Fruit fly (Drosophila melanogaster) whole organism, embryonic: ENCODE measurements around the gene CG10132.

Source experiments
- CG10147 ChIP-seq: fragments of 200-800 bp; sonication (Bioruptor generic); optimal IDR thresholded peaks from 2 replicates; lab custom pipeline; 2019; ENCODE audit warnings: missing biosample characterization, mild to moderate bottlenecking, missing genetic modification characterization, moderate library complexity
- CG10267 ChIP-seq: fragments of 200-800 bp; sonication (Bioruptor generic); optimal IDR thresholded peaks from 2 replicates; lab custom pipeline; 2018; ENCODE audit warnings: missing biosample characterization, mild to moderate bottlenecking, missing genetic modification characterization, moderate library complexity
- CG10366 ChIP-seq: fragments of 200-800 bp; sonication (Bioruptor generic); IDR thresholded peaks from 2 replicates; pipeline ENCODE4 v1.3.6; 2022; ENCODE audit warnings: missing biosample characterization, missing genetic modification characterization
- CG10979 ChIP-seq: fragments of 200-800 bp; sonication (Bioruptor generic); optimal IDR thresholded peaks from 2 replicates; lab custom pipeline; 2018; ENCODE audit warnings: missing biosample characterization, mild to moderate bottlenecking, missing genetic modification characterization, moderate library complexity
- CG12071 ChIP-seq: fragments of 200-800 bp; sonication (Bioruptor generic); optimal IDR thresholded peaks from 3 replicates; lab custom pipeline; 2018; ENCODE audit warnings: missing biosample characterization, mild to moderate bottlenecking, missing genetic modification characterization
- CG12299 ChIP-seq: fragments of 200-800 bp; sonication (Bioruptor generic); optimal IDR thresholded peaks from 2 replicates; lab custom pipeline; 2018; ENCODE audit warnings: missing biosample characterization, mild to moderate bottlenecking, missing genetic modification characterization
- CG12942 ChIP-seq: fragments of 200-800 bp; sonication (Bioruptor generic); optimal IDR thresholded peaks from 3 replicates; lab custom pipeline; 2016; ENCODE audit warnings: missing biosample characterization, missing genetic modification characterization
- CG13287 ChIP-seq: fragments of 200-800 bp; sonication (Bioruptor generic); IDR thresholded peaks from 2 replicates; pipeline ENCODE4 v1.3.6; 2022; ENCODE audit warnings: missing biosample characterization, missing genetic modification characterization; ENCODE audit not compliant: partially characterized antibody
- CG14050 ChIP-seq: fragments of 200-800 bp; sonication (Bioruptor generic); IDR thresholded peaks from 3 replicates; pipeline ENCODE4 v1.3.6; 2022; ENCODE audit warnings: missing biosample characterization, missing genetic modification characterization
- CG14441 ChIP-seq: fragments of 200-800 bp; sonication (Bioruptor generic); IDR thresholded peaks from 2 replicates; pipeline ENCODE4 v1.3.6; 2022; ENCODE audit warnings: missing biosample characterization, missing genetic modification characterization
- CG15011 ChIP-seq: fragments of 200-800 bp; sonication (Bioruptor generic); optimal IDR thresholded peaks from 3 replicates; lab custom pipeline; 2018; ENCODE audit warnings: missing biosample characterization, mild to moderate bottlenecking, missing genetic modification characterization
- CG17568 ChIP-seq: fragments of 200-800 bp; sonication (Bioruptor generic); optimal IDR thresholded peaks from 2 replicates; lab custom pipeline; 2018; ENCODE audit warnings: missing biosample characterization, mild to moderate bottlenecking, missing genetic modification characterization, moderate library complexity
- CG1832 ChIP-seq: fragments of 200-800 bp; sonication (Bioruptor generic); optimal IDR thresholded peaks from 2 replicates; lab custom pipeline; 2017; ENCODE audit warnings: missing biosample characterization, mild to moderate bottlenecking, missing genetic modification characterization, inconsistent platforms
- CG3065 ChIP-seq: fragments of 200-800 bp; sonication (Bioruptor generic); optimal IDR thresholded peaks from 2 replicates; lab custom pipeline; 2016; ENCODE audit warnings: missing biosample characterization, missing genetic modification characterization
- CG4617 ChIP-seq: fragments of 200-800 bp; sonication (Bioruptor generic); optimal IDR thresholded peaks from 3 replicates; lab custom pipeline; 2016; ENCODE audit warnings: missing biosample characterization, missing genetic modification characterization, borderline replicate concordance
- CG4707 ChIP-seq: fragments of 200-800 bp; sonication (Bioruptor generic); optimal IDR thresholded peaks from 2 replicates; lab custom pipeline; 2018; ENCODE audit warnings: missing biosample characterization, mild to moderate bottlenecking, missing genetic modification characterization, moderate library complexity
- CG7963 ChIP-seq: fragments of 200-800 bp; sonication (Bioruptor generic); IDR thresholded peaks from 3 replicates; pipeline ENCODE4 v1.3.6; 2022; ENCODE audit warnings: missing biosample characterization, missing genetic modification characterization; ENCODE audit not compliant: partially characterized antibody
- CG8478 ChIP-seq: fragments of >200 bp; optimal IDR thresholded peaks from 2 replicates; lab custom pipeline; 2018
- E2f2 ChIP-seq: fragments of 200-800 bp; sonication (Bioruptor generic); IDR thresholded peaks from 2 replicates; pipeline ENCODE4 v1.3.6; 2022; ENCODE audit warnings: missing biosample characterization, missing genetic modification characterization
- ERR ChIP-seq: fragments of 200-800 bp; sonication (Bioruptor generic); optimal IDR thresholded peaks from 2 replicates; lab custom pipeline; 2016; ENCODE audit warnings: missing biosample characterization, missing genetic modification characterization
- Elba2 ChIP-seq: fragments of 200-800 bp; sonication (Bioruptor generic); optimal IDR thresholded peaks from 3 replicates; lab custom pipeline; 2016; ENCODE audit warnings: missing biosample characterization, missing genetic modification characterization
- Fer1 ChIP-seq: fragments of 200-800 bp; sonication (Bioruptor generic); optimal IDR thresholded peaks from 2 replicates; lab custom pipeline; 2017; ENCODE audit warnings: missing biosample characterization, mild to moderate bottlenecking, missing genetic modification characterization
- Hand ChIP-seq: fragments of 200-800 bp; sonication (Bioruptor generic); optimal IDR thresholded peaks from 2 replicates; lab custom pipeline; 2017; ENCODE audit warnings: mild to moderate bottlenecking, missing biosample characterization, missing genetic modification reagents, missing genetic modification characterization
- Hey ChIP-seq: fragments of 200-800 bp; sonication (Bioruptor generic); optimal IDR thresholded peaks from 3 replicates; lab custom pipeline; 2018; ENCODE audit warnings: missing biosample characterization, mild to moderate bottlenecking, missing genetic modification characterization
- Hr78 ChIP-seq, 2 experiments: fragments of 200-800 bp in 1 of 2; fragments of >200 bp in 1 of 2; sonication (Bioruptor generic) in 1 of 2; optimal IDR thresholded peaks; 2 replicates each; lab custom pipeline; 2017 to 2019; ENCODE audit warnings: missing biosample characterization in 2 of 2, missing genetic modification characterization in 2 of 2, mild to moderate bottlenecking in 1 of 2, moderate library complexity in 1 of 2
- Max ChIP-seq: fragments of 200-800 bp; sonication (Bioruptor generic); optimal IDR thresholded peaks from 2 replicates; lab custom pipeline; 2016; ENCODE audit warnings: missing biosample characterization, mild to moderate bottlenecking, missing genetic modification characterization
- NC2β ChIP-seq: fragments of 200-800 bp; sonication (Bioruptor generic); optimal IDR thresholded peaks from 2 replicates; lab custom pipeline; 2016; ENCODE audit warnings: missing biosample characterization, missing genetic modification characterization
- Pdp1 ChIP-seq, 2 experiments: fragments of 200-800 bp; sonication (Bioruptor generic); optimal IDR thresholded peaks; 3 replicates each; lab custom pipeline; 2016; ENCODE audit warnings: missing biosample characterization in 2 of 2, missing genetic modification characterization in 2 of 2, mild to moderate bottlenecking in 1 of 2, moderate library complexity in 1 of 2
- Scr ChIP-seq: fragments of 200-800 bp; sonication (Bioruptor generic); IDR thresholded peaks from 2 replicates; pipeline ENCODE4 v1.3.6; 2022; ENCODE audit warnings: missing biosample characterization, missing genetic modification characterization; ENCODE audit not compliant: partially characterized antibody
- Tbp ChIP-seq: fragments of >200 bp; optimal IDR thresholded peaks from 2 replicates; lab custom pipeline; 2018; ENCODE audit warnings: missing biosample characterization, missing genetic modification characterization
- abd-A ChIP-seq: fragments of 200-800 bp; sonication (Bioruptor generic); optimal IDR thresholded peaks from 3 replicates; lab custom pipeline; 2019; ENCODE audit warnings: missing biosample characterization, mild to moderate bottlenecking, missing genetic modification characterization, moderate library complexity
- amos ChIP-seq: fragments of 200-800 bp; sonication (Bioruptor generic); IDR thresholded peaks from 2 replicates; pipeline ENCODE4 v1.3.6; 2022; ENCODE audit warnings: missing biosample characterization, missing genetic modification characterization; ENCODE audit not compliant: partially characterized antibody
- bab2 ChIP-seq: fragments of 200-800 bp; sonication (Bioruptor generic); optimal IDR thresholded peaks from 2 replicates; lab custom pipeline; 2016; ENCODE audit warnings: missing biosample characterization, missing genetic modification characterization
- br ChIP-seq: fragments of >200 bp; optimal IDR thresholded peaks from 2 replicates; lab custom pipeline; 2017
- dmrt11E ChIP-seq: fragments of 200-800 bp; sonication (Bioruptor generic); optimal IDR thresholded peaks from 3 replicates; lab custom pipeline; 2018; ENCODE audit warnings: missing biosample characterization, mild to moderate bottlenecking, missing genetic modification characterization, moderate library complexity
- exex ChIP-seq: fragments of 200-800 bp; sonication (Bioruptor generic); optimal IDR thresholded peaks from 4 replicates; lab custom pipeline; 2018; ENCODE audit warnings: missing biosample characterization, mild to moderate bottlenecking, missing genetic modification characterization, moderate library complexity
- fd3F ChIP-seq: fragments of 200-800 bp; sonication (Bioruptor generic); optimal IDR thresholded peaks from 2 replicates; lab custom pipeline; 2018; ENCODE audit warnings: missing biosample characterization, mild to moderate bottlenecking, missing genetic modification characterization, moderate library complexity
- gcm ChIP-seq: fragments of 200-800 bp; sonication (Bioruptor generic); optimal IDR thresholded peaks from 2 replicates; lab custom pipeline; 2019; ENCODE audit warnings: missing biosample characterization, mild to moderate bottlenecking, missing genetic modification characterization, moderate library complexity
- gem ChIP-seq: fragments of 200-800 bp; sonication (Bioruptor generic); optimal IDR thresholded peaks from 2 replicates; lab custom pipeline; 2019; ENCODE audit warnings: missing biosample characterization, mild to moderate bottlenecking, missing genetic modification characterization, moderate library complexity
- hb ChIP-seq: fragments of 200-800 bp; sonication (Bioruptor generic); IDR thresholded peaks from 3 replicates; pipeline ENCODE4 v1.3.6; 2022; ENCODE audit warnings: missing biosample characterization, missing genetic modification characterization; ENCODE audit not compliant: partially characterized antibody
- her ChIP-seq: fragments of 200-800 bp; sonication (Bioruptor generic); optimal IDR thresholded peaks from 2 replicates; lab custom pipeline; 2016; ENCODE audit warnings: missing biosample characterization, missing genetic modification characterization
- insv ChIP-seq, 2 experiments: fragments of 200-800 bp; sonication (Bioruptor generic); optimal IDR thresholded peaks; 3 replicates each; lab custom pipeline; 2016 to 2018; ENCODE audit warnings: missing biosample characterization in 2 of 2, missing genetic modification characterization in 2 of 2
- kah ChIP-seq: fragments of 200-800 bp; sonication (Bioruptor generic); optimal IDR thresholded peaks from 2 replicates; lab custom pipeline; 2018; ENCODE audit warnings: missing biosample characterization, mild to moderate bottlenecking, missing genetic modification characterization
- lov ChIP-seq, 2 experiments: fragments of 200-800 bp in 1 of 2; fragments of >200 bp in 1 of 2; sonication (Bioruptor generic) in 1 of 2; IDR thresholded peaks in 1 of 2; optimal IDR thresholded peaks in 1 of 2; 2 replicates in 1 of 2; 3 replicates in 1 of 2; pipeline versions ENCODE4 v1.3.6 to Lab custom; 2017 to 2022; ENCODE audit warnings: missing biosample characterization in 1 of 2, missing genetic modification characterization in 1 of 2
- pros ChIP-seq: fragments of 200-800 bp; sonication (Bioruptor generic); optimal IDR thresholded peaks from 3 replicates; lab custom pipeline; 2019; ENCODE audit warnings: missing biosample characterization, mild to moderate bottlenecking, missing genetic modification characterization, moderate library complexity
- tgo ChIP-seq: fragments of 200-800 bp; sonication (Bioruptor generic); IDR thresholded peaks from 3 replicates; pipeline ENCODE4 v1.3.6; 2022; ENCODE audit warnings: missing biosample characterization, missing genetic modification characterization
- trh ChIP-seq: fragments of 200-800 bp; sonication (Bioruptor generic); optimal IDR thresholded peaks from 2 replicates; lab custom pipeline; 2016; ENCODE audit warnings: missing biosample characterization, missing genetic modification characterization
- zfh1 ChIP-seq: fragments of 200-800 bp; sonication (Bioruptor generic); IDR thresholded peaks from 3 replicates; pipeline ENCODE4 v1.3.6; 2022; ENCODE audit warnings: missing biosample characterization, missing genetic modification characterization

Gene CG10132

dm6 chr2L:19546869-19547710 is 28.5 kb downstream of the CG10132 start, which contains the start of gene CG10337:
Gene CG10337, minus strand, starts transcription at chr2L:19546959.
- TF ChIP-seq CG17568 (GFP tag; lab: Kevin White, UChicago) (peak; percentile 28), Max (GFP tag; lab: Kevin White, UChicago) (no peak), Scr (GFP tag; lab: Robert Waterston, UW) (no peak), CG10147 (GFP tag; lab: Kevin White, UChicago) (peak; percentile 60), hb (no peak), Hr78 (GFP tag; optimal IDR thresholded peaks at IDR 0.05; lab: Kevin White, UChicago) (no peak), CG10979 (tag; lab: Kevin White, UChicago) (peak; percentile 29), kah (GFP tag; lab: Kevin White, UChicago) (peak; percentile 34), E2f2 (GFP tag; lab: Robert Waterston, UW) (peak; percentile 30; the same call in 1 of the 2 replicates), CG12299 (peak; percentile 57), gcm (GFP tag; lab: Kevin White, UChicago) (peak; percentile 5), amos (GFP tag; lab: Robert Waterston, UW) (no peak), CG3065 (GFP tag; lab: Kevin White, UChicago) (no peak), NC2β (GFP tag; lab: Kevin White, UChicago) (no peak), pros (GFP tag; lab: Kevin White, UChicago) (no peak), dmrt11E (tag; lab: Kevin White, UChicago) (no peak), Hey (no peak), CG14050 (GFP tag; lab: Robert Waterston, UW) (no peak), bab2 (GFP tag; lab: Kevin White, UChicago) (peak; percentile 30), abd-A (tag; lab: Kevin White, UChicago) (no peak), CG4707 (GFP tag; lab: Kevin White, UChicago) (peak; percentile 12), tgo (no peak), Hand (GFP tag; lab: Kevin White, UChicago) (peak; percentile 65), Pdp1 (GFP tag; optimal IDR thresholded peaks at IDR 0.05; lab: Kevin White, UChicago) (peak; percentile 18 to 60), insv (GFP tag; optimal IDR thresholded peaks at IDR 0.05; lab: Kevin White, UChicago) (peak in 1 of 2 experiments; percentile 11), Fer1 (GFP tag; lab: Kevin White, UChicago) (peak; percentile 78), CG14441 (GFP tag; lab: Robert Waterston, UW) (peak; percentile 54; the same call in 1 of the 2 replicates), Elba2 (GFP tag; lab: Kevin White, UChicago) (no peak), CG10267 (tag; lab: Kevin White, UChicago) (peak; percentile 43), CG15011 (GFP tag; lab: Kevin White, UChicago) (peak; percentile 69), zfh1 (GFP tag; lab: Robert Waterston, UW) (no peak), CG1832 (GFP tag; lab: Kevin White, UChicago) (no peak), trh (GFP tag; lab: Kevin White, UChicago) (no peak), her (GFP tag; lab: Kevin White, UChicago) (no peak), br (lab: Kevin White, UChicago) (no peak), exex (tag; lab: Kevin White, UChicago) (peak; percentile 69), CG12071 (GFP tag; lab: Kevin White, UChicago) (peak; percentile 60), gem (tag; lab: Kevin White, UChicago) (peak; percentile 70), CG8478 (lab: Kevin White, UChicago) (no peak), CG7963 (GFP tag; lab: Robert Waterston, UW) (no peak), lov (optimal IDR thresholded peaks at IDR 0.05; lab: Kevin White, UChicago) (no peak), lov (GFP tag; IDR thresholded peaks at IDR 0.05; lab: Robert Waterston, UW) (no peak), Tbp (GFP tag; lab: Kevin White, UChicago) (no peak), ERR (GFP tag; lab: Kevin White, UChicago) (no peak), CG10366 (GFP tag; lab: Robert Waterston, UW) (no peak), CG13287 (GFP tag; lab: Robert Waterston, UW) (no peak), fd3F (no peak), CG4617 (peak; percentile 35), CG12942 (GFP tag; lab: Kevin White, UChicago) (no peak)
